Worm (Caenorhabditis elegans) whole organism, L3 larva: Measurements from ENCODE around the gene klp-20.

Experiments
- R02D3.7 ChIP-seq: fragments of 150-350 bp; optimal IDR thresholded peaks from 2 replicates; lab custom pipeline; 2014; ENCODE audit warnings: missing biosample characterization, missing genetic modification characterization
- ZK546.5 ChIP-seq: sonication (generic microtip); optimal IDR thresholded peaks from 2 replicates; lab custom pipeline; 2017; ENCODE audit warnings: missing biosample characterization, missing genetic modification characterization
- aly-2 ChIP-seq: fragments of 150-350 bp; optimal IDR thresholded peaks from 2 replicates; lab custom pipeline; 2014; ENCODE audit warnings: missing biosample characterization, missing genetic modification characterization
- ama-1 ChIP-seq: fragments of 150-350 bp; optimal IDR thresholded peaks from 2 replicates; lab custom pipeline; 2018
- ceh-16 ChIP-seq: sonication (generic microtip); optimal IDR thresholded peaks from 2 replicates; lab custom pipeline; 2017; ENCODE audit warnings: missing biosample characterization, missing genetic modification characterization
- ceh-28 ChIP-seq: fragments of 150-350 bp; optimal IDR thresholded peaks from 2 replicates; lab custom pipeline; 2014; ENCODE audit warnings: missing biosample characterization, missing genetic modification reagents, missing genetic modification characterization
- egl-5 ChIP-seq: fragments of 150-350 bp; optimal IDR thresholded peaks from 2 replicates; lab custom pipeline; 2017; ENCODE audit warnings: missing biosample characterization, missing genetic modification reagents, missing genetic modification characterization, inconsistent platforms
- elt-2 ChIP-seq: sonication (generic microtip); optimal IDR thresholded peaks from 2 replicates; lab custom pipeline; 2016; ENCODE audit warnings: missing genetic modification reagents, mild to moderate bottlenecking, missing genetic modification characterization, missing compliant biosample characterization
- elt-3 ChIP-seq, 3 experiments: fragments of 150-350 bp in 1 of 3; sonication (generic microtip) in 2 of 3; optimal IDR thresholded peaks; 2 replicates in 2 of 3; 4 replicates in 1 of 3; lab custom pipeline; 2014 to 2017; ENCODE audit warnings: missing biosample characterization in 3 of 3, missing genetic modification characterization in 3 of 3
- eor-1 ChIP-seq, 2 experiments: fragments of 150-350 bp; optimal IDR thresholded peaks; 2 replicates each; lab custom pipeline; 2014 to 2018; ENCODE audit warnings: missing biosample characterization in 2 of 2, missing genetic modification characterization in 2 of 2
- fkh-10 ChIP-seq: sonication (generic microtip); optimal IDR thresholded peaks from 2 replicates; lab custom pipeline; 2017; ENCODE audit warnings: missing biosample characterization, missing genetic modification reagents, missing genetic modification characterization
- fkh-2 ChIP-seq: fragments of 150-350 bp; optimal IDR thresholded peaks from 2 replicates; lab custom pipeline; 2014; ENCODE audit warnings: missing biosample characterization, missing genetic modification reagents, missing genetic modification characterization
- fos-1 ChIP-seq: fragments of 150-350 bp; optimal IDR thresholded peaks from 2 replicates; lab custom pipeline; 2014; ENCODE audit warnings: missing biosample characterization, missing genetic modification characterization
- hmg-11 ChIP-seq: sonication (generic microtip); optimal IDR thresholded peaks from 2 replicates; lab custom pipeline; 2016; ENCODE audit warnings: missing genetic modification characterization, missing compliant biosample characterization
- jun-1 ChIP-seq: fragments of 150-350 bp; optimal IDR thresholded peaks from 2 replicates; lab custom pipeline; 2014; ENCODE audit warnings: missing biosample characterization, missing genetic modification reagents, missing genetic modification characterization
- lin-15B ChIP-seq: fragments of 150-350 bp; optimal IDR thresholded peaks from 2 replicates; lab custom pipeline; 2014; ENCODE audit warnings: missing biosample characterization, missing genetic modification characterization
- lin-39 ChIP-seq: fragments of 150-350 bp; optimal IDR thresholded peaks from 2 replicates; lab custom pipeline; 2018; ENCODE audit warnings: missing biosample characterization, missing genetic modification reagents, missing genetic modification characterization
- lsy-12 ChIP-seq: sonication (generic microtip); optimal IDR thresholded peaks from 2 replicates; lab custom pipeline; 2016; ENCODE audit warnings: mild to moderate bottlenecking, missing genetic modification characterization, missing compliant biosample characterization
- mdl-1 ChIP-seq: fragments of 150-350 bp; optimal IDR thresholded peaks from 2 replicates; lab custom pipeline; 2014; ENCODE audit warnings: missing biosample characterization, missing genetic modification characterization
- mml-1 ChIP-seq: fragments of 150-350 bp; sonication (generic microtip); optimal IDR thresholded peaks from 3 replicates; lab custom pipeline; 2014; ENCODE audit warnings: missing biosample characterization, missing genetic modification characterization
- nfya-1 ChIP-seq: sonication (generic microtip); optimal IDR thresholded peaks from 2 replicates; lab custom pipeline; 2017; ENCODE audit warnings: missing genetic modification characterization, mild to moderate bottlenecking, missing compliant biosample characterization, antibody characterized with exemption, moderate library complexity; ENCODE audit not compliant: insufficient read depth
- nhr-11 ChIP-seq: fragments of 150-350 bp; optimal IDR thresholded peaks from 2 replicates; lab custom pipeline; 2014; ENCODE audit warnings: missing biosample characterization, missing genetic modification characterization
- nhr-12 ChIP-seq: fragments of 150-350 bp; optimal IDR thresholded peaks from 2 replicates; lab custom pipeline; 2014; ENCODE audit warnings: missing biosample characterization, missing genetic modification characterization
- nhr-237 ChIP-seq: fragments of 150-350 bp; optimal IDR thresholded peaks from 2 replicates; lab custom pipeline; 2014; ENCODE audit warnings: missing biosample characterization, missing genetic modification characterization
- nhr-25 ChIP-seq: sonication (generic microtip); optimal IDR thresholded peaks from 2 replicates; lab custom pipeline; 2017; ENCODE audit warnings: missing biosample characterization, missing genetic modification characterization
- nhr-28 ChIP-seq: fragments of 150-350 bp; optimal IDR thresholded peaks from 2 replicates; lab custom pipeline; 2014; ENCODE audit warnings: missing biosample characterization, missing genetic modification characterization
- nhr-43 ChIP-seq: sonication (generic microtip); optimal IDR thresholded peaks from 2 replicates; lab custom pipeline; 2016; ENCODE audit warnings: mild to moderate bottlenecking, missing genetic modification characterization, missing compliant biosample characterization; ENCODE audit not compliant: poor library complexity, severe bottlenecking
- nhr-76 ChIP-seq: fragments of 150-350 bp; sonication (generic microtip); optimal IDR thresholded peaks from 5 replicates; lab custom pipeline; 2014; ENCODE audit warnings: missing biosample characterization, missing genetic modification characterization
- nhr-77 ChIP-seq: fragments of 150-350 bp; optimal IDR thresholded peaks from 2 replicates; lab custom pipeline; 2014; ENCODE audit warnings: missing biosample characterization, missing genetic modification characterization
- pha-4 ChIP-seq: fragments of 150-350 bp; optimal IDR thresholded peaks from 2 replicates; lab custom pipeline; 2014; ENCODE audit warnings: missing biosample characterization, missing genetic modification reagents, missing genetic modification characterization
- skn-1 ChIP-seq: fragments of 150-350 bp; optimal IDR thresholded peaks from 2 replicates; lab custom pipeline; 2014; ENCODE audit warnings: missing biosample characterization, missing genetic modification characterization
- snpc-4 ChIP-seq: fragments of 150-350 bp; optimal IDR thresholded peaks from 2 replicates; lab custom pipeline; 2014; ENCODE audit warnings: missing biosample characterization, missing genetic modification characterization
- tbx-2 ChIP-seq: sonication (generic microtip); optimal IDR thresholded peaks from 2 replicates; lab custom pipeline; 2016; ENCODE audit warnings: mild to moderate bottlenecking, missing genetic modification characterization, missing compliant biosample characterization
- unc-39 ChIP-seq: sonication (generic microtip); optimal IDR thresholded peaks from 4 replicates; lab custom pipeline; 2017; ENCODE audit warnings: missing biosample characterization, missing genetic modification characterization
- ztf-11 ChIP-seq: fragments of 150-350 bp; optimal IDR thresholded peaks from 2 replicates; lab custom pipeline; 2014; ENCODE audit warnings: missing biosample characterization, missing genetic modification characterization
- ztf-4 ChIP-seq: fragments of 150-350 bp; optimal IDR thresholded peaks from 2 replicates; lab custom pipeline; 2014; ENCODE audit warnings: missing biosample characterization, missing genetic modification characterization

Gene klp-20

ce11 chrIII:185909-186308 lies 23.9 kb upstream of the klp-20 start:
- peak; percentile 19 for TF ChIP-seq elt-2

- TF ChIP-seq ztf-4 (tag; lab: Kevin White, UChicago), result no peak
- no peak for TF ChIP-seq nhr-77 (tag; lab: Kevin White, UChicago)
- no peak for TF ChIP-seq lsy-12 (tag; lab: Kevin White, UChicago)
- no peak for TF ChIP-seq mdl-1
- TF ChIP-seq unc-39, result no peak
- TF ChIP-seq fos-1, result no peak
- no peak for TF ChIP-seq nhr-25 (tag; lab: Kevin White, UChicago)
- no peak for TF ChIP-seq nhr-43 (tag; lab: Kevin White, UChicago)
- no peak for TF ChIP-seq fkh-10 (GFP tag; lab: Kevin White, UChicago)
Observed at ce11 chrIII:187829-188228, 22.0 kb upstream of the klp-20 start, which contains the start of gene mxl-2. Gene mxl-2 (minus strand): TSS chrIII:188131.

- no peak for TF ChIP-seq aly-2 (tag; lab: Kevin White, UChicago)
- no peak for TF ChIP-seq R02D3.7
- TF ChIP-seq lsy-12 (tag; lab: Kevin White, UChicago), result no peak
- no peak for TF ChIP-seq lin-39
- TF ChIP-seq pha-4 (tag; lab: Kevin White, UChicago), result peak; percentile 51
- TF ChIP-seq hmg-11 (tag; lab: Kevin White, UChicago), result peak; percentile 39
- TF ChIP-seq lin-15B (tag; lab: Kevin White, UChicago), result peak; percentile 15
- TF ChIP-seq nhr-43 (tag; lab: Kevin White, UChicago), result no peak
- no peak for TF ChIP-seq mml-1
- TF ChIP-seq fos-1, result no peak
- no peak for TF ChIP-seq nhr-11 (tag; lab: Kevin White, UChicago)
- TF ChIP-seq ztf-11, result no peak
- no peak for TF ChIP-seq fkh-2 (tag; lab: Kevin White, UChicago)
- no peak for TF ChIP-seq ama-1 (lab: Kevin White, UChicago)
- TF ChIP-seq nhr-237 (tag; lab: Kevin White, UChicago), result no peak
- TF ChIP-seq ZK546.5 (tag; lab: Kevin White, UChicago), result no peak
- TF ChIP-seq elt-2, result peak; percentile 42
- peak; percentile 14 for TF ChIP-seq skn-1 (tag; lab: Kevin White, UChicago)
- no peak for TF ChIP-seq tbx-2 (tag; lab: Kevin White, UChicago)
- TF ChIP-seq nfya-1, result peak; percentile 29
- no peak for TF ChIP-seq nhr-25 (tag; lab: Kevin White, UChicago)
- no peak for TF ChIP-seq eor-1 (tag; optimal IDR thresholded peaks at IDR 0.05; lab: Kevin White, UChicago)
- TF ChIP-seq ceh-28 (tag; lab: Kevin White, UChicago), result no peak
Observed at ce11 chrIII:188426-188888, 21.3 kb upstream of the klp-20 start, which contains the start of gene ubc-20. Gene ubc-20 (plus strand): TSS chrIII:188838.

- TF ChIP-seq nhr-28 (no peak), snpc-4 (tag; lab: Kevin White, UChicago) (no peak), ceh-28 (tag; lab: Kevin White, UChicago) (no peak), lin-15B (tag; lab: Kevin White, UChicago) (no peak), aly-2 (tag; lab: Kevin White, UChicago) (no peak), ztf-11 (no peak), lsy-12 (tag; lab: Kevin White, UChicago) (no peak), nhr-11 (tag; lab: Kevin White, UChicago) (no peak), nhr-237 (tag; lab: Kevin White, UChicago) (no peak), R02D3.7 (no peak), egl-5 (tag; lab: Kevin White, UChicago) (no peak), jun-1 (tag; lab: Kevin White, UChicago) (no peak), ceh-16 (tag; lab: Kevin White, UChicago) (no peak), ama-1 (lab: Kevin White, UChicago) (no peak), nhr-25 (tag; lab: Kevin White, UChicago) (no peak), elt-3 (tag; optimal IDR thresholded peaks at IDR 0.05; lab: Kevin White, UChicago) (no peak), mdl-1 (no peak)
Observed at ce11 chrIII:189280-189679, 20.5 kb upstream of the klp-20 start.

- TF ChIP-seq unc-39 (no peak), mdl-1 (no peak), nhr-12 (tag; lab: Kevin White, UChicago) (no peak), nhr-76 (tag; lab: Kevin White, UChicago) (no peak), elt-2 (peak; percentile 6)
Observed at ce11 chrIII:190686-191085, 19.1 kb upstream of the klp-20 start, which contains the start of gene cox-17. Gene cox-17 (plus strand): TSS chrIII:190986.
